Worm (Caenorhabditis elegans) whole organism, L4 larva: ENCODE data around the gene srh-42.
A peak's percentile ranks its signal among the peaks of the same experiment; 100 is the strongest.

Experiments used
- D1046.2 ChIP-seq: fragments of 200-800 bp; sonication (Bioruptor generic); IDR thresholded peaks from 2 replicates; pipeline ENCODE4 v1.3.6; 2022; ENCODE audit warnings: missing genetic modification characterization, missing compliant biosample characterization
- F10B5.3 ChIP-seq: sonication (generic microtip); optimal IDR thresholded peaks from 2 replicates; lab custom pipeline; 2016; ENCODE audit warnings: mild to moderate bottlenecking, missing genetic modification characterization, missing compliant biosample characterization
- F26F4.8 ChIP-seq: fragments of 200-800 bp; sonication (Bioruptor generic); conservative IDR thresholded peaks from 2 replicates; pipeline ENCODE4 v1.3.6; 2022; ENCODE audit warnings: missing genetic modification characterization, missing compliant biosample characterization
- F49E8.2 ChIP-seq: sonication (generic microtip); optimal IDR thresholded peaks from 2 replicates; lab custom pipeline; 2016; ENCODE audit warnings: missing compliant biosample characterization, mild to moderate bottlenecking, missing genetic modification characterization, borderline replicate concordance
- R02D3.7 ChIP-seq: fragments of 150-350 bp; sonication (generic microtip); optimal IDR thresholded peaks from 3 replicates; lab custom pipeline; 2014; ENCODE audit warnings: missing biosample characterization, missing genetic modification characterization
- T20F7.1 ChIP-seq: fragments of 200-800 bp; sonication (Bioruptor generic); optimal IDR thresholded peaks from 2 replicates; lab custom pipeline; 2018; ENCODE audit warnings: mild to moderate bottlenecking, missing genetic modification characterization, missing compliant biosample characterization
- T26A8.4 ChIP-seq: fragments of 200-800 bp; sonication (Bioruptor generic); IDR thresholded peaks from 2 replicates; pipeline ENCODE4 v1.3.6; 2022; ENCODE audit warnings: missing genetic modification characterization, missing compliant biosample characterization
- Y105C5A.15 ChIP-seq: fragments of 200-800 bp; sonication (Bioruptor generic); IDR thresholded peaks from 2 replicates; pipeline ENCODE4 v1.3.6; 2022; ENCODE audit warnings: missing genetic modification characterization, missing compliant biosample characterization
- attf-4 ChIP-seq: sonication (generic microtip); optimal IDR thresholded peaks from 3 replicates; lab custom pipeline; 2017; ENCODE audit warnings: missing biosample characterization, missing genetic modification characterization
- ceh-32 ChIP-seq: sonication (generic microtip); optimal IDR thresholded peaks from 2 replicates; lab custom pipeline; 2016; ENCODE audit warnings: mild to moderate bottlenecking, missing genetic modification characterization, missing compliant biosample characterization; ENCODE audit not compliant: poor library complexity
- ceh-44 ChIP-seq: fragments of 200-800 bp; sonication (Bioruptor generic); IDR thresholded peaks from 2 replicates; pipeline ENCODE4 v1.3.6; 2022; ENCODE audit warnings: missing genetic modification reagents, missing genetic modification characterization, missing compliant biosample characterization
- ceh-62 ChIP-seq: sonication (generic microtip); optimal IDR thresholded peaks from 2 replicates; lab custom pipeline; 2017; ENCODE audit warnings: missing biosample characterization, missing genetic modification characterization
- ces-1 ChIP-seq: fragments of 150-350 bp; sonication (generic microtip); optimal IDR thresholded peaks from 4 replicates; lab custom pipeline; 2014; ENCODE audit warnings: missing biosample characterization, missing genetic modification reagents, missing genetic modification characterization
- ctbp-1 ChIP-seq: fragments of 200-800 bp; sonication (Bioruptor generic); IDR thresholded peaks from 2 replicates; pipeline ENCODE4 v1.3.6; 2022; ENCODE audit warnings: missing genetic modification reagents, missing genetic modification characterization, missing compliant biosample characterization
- daf-12 ChIP-seq: fragments of 150-350 bp; optimal IDR thresholded peaks from 2 replicates; lab custom pipeline; 2014; ENCODE audit warnings: missing biosample characterization, missing genetic modification reagents, missing genetic modification characterization
- daf-16 ChIP-seq, 3 experiments: sonication (generic microtip); optimal IDR thresholded peaks; 2 replicates each; lab custom pipeline; 2016 to 2017; ENCODE audit warnings: missing genetic modification characterization in 3 of 3, missing genetic modification reagents in 3 of 3, mild to moderate bottlenecking in 2 of 3, missing compliant biosample characterization in 2 of 3, missing biosample characterization in 1 of 3, moderate library complexity in 1 of 3
- daf-8 ChIP-seq: fragments of 200-800 bp; sonication (Bioruptor generic); IDR thresholded peaks from 2 replicates; pipeline ENCODE4 v1.3.6; 2022; ENCODE audit warnings: missing genetic modification characterization, missing compliant biosample characterization
- dmd-6 ChIP-seq: fragments of 200-800 bp; sonication (Bioruptor generic); IDR thresholded peaks from 2 replicates; pipeline ENCODE4 v1.3.6; 2022; ENCODE audit warnings: missing genetic modification reagents, missing genetic modification characterization, missing compliant biosample characterization
- dmd-9 ChIP-seq: fragments of 200-800 bp; sonication (Bioruptor generic); IDR thresholded peaks from 2 replicates; pipeline ENCODE4 v1.3.6; 2022; ENCODE audit warnings: missing genetic modification reagents, missing genetic modification characterization, missing compliant biosample characterization
- dpl-1 ChIP-seq: fragments of 150-350 bp; optimal IDR thresholded peaks from 2 replicates; lab custom pipeline; 2014; ENCODE audit warnings: missing biosample characterization, missing genetic modification reagents, missing genetic modification characterization
- egl-27 ChIP-seq: sonication (generic microtip); optimal IDR thresholded peaks from 3 replicates; lab custom pipeline; 2017; ENCODE audit warnings: missing biosample characterization, missing genetic modification reagents, missing genetic modification characterization
- fos-1 ChIP-seq: fragments of 150-350 bp; optimal IDR thresholded peaks from 2 replicates; lab custom pipeline; 2014; ENCODE audit warnings: missing biosample characterization, missing genetic modification characterization
- hif-1 ChIP-seq, 2 experiments: sonication (generic microtip); optimal IDR thresholded peaks; 2 replicates each; lab custom pipeline; 2016 to 2017; ENCODE audit warnings: missing compliant biosample characterization in 2 of 2, missing genetic modification characterization in 2 of 2, missing genetic modification reagents in 2 of 2, missing genotype in 2 of 2, mild to moderate bottlenecking in 1 of 2
- hlh-11 ChIP-seq: fragments of 200-800 bp; sonication (Bioruptor generic); optimal IDR thresholded peaks from 2 replicates; lab custom pipeline; 2018; ENCODE audit warnings: mild to moderate bottlenecking, missing genetic modification characterization, missing compliant biosample characterization
- hlh-30 ChIP-seq: sonication (generic microtip); optimal IDR thresholded peaks from 2 replicates; lab custom pipeline; 2017; ENCODE audit warnings: antibody characterized with exemption, mild to moderate bottlenecking, missing genetic modification characterization, missing compliant biosample characterization; ENCODE audit not compliant: insufficient read depth
- lin-15B ChIP-seq: fragments of 150-350 bp; sonication (generic microtip); optimal IDR thresholded peaks from 3 replicates; lab custom pipeline; 2014; ENCODE audit warnings: missing biosample characterization, missing genetic modification characterization
- madf-5 ChIP-seq, 2 experiments: fragments of 200-800 bp; sonication (Bioruptor generic); IDR thresholded peaks; 2 replicates each; pipeline ENCODE4 v1.3.6; 2022; ENCODE audit warnings: missing compliant biosample characterization in 2 of 2, missing genetic modification characterization in 2 of 2
- madf-9 ChIP-seq: fragments of 200-800 bp; sonication (Bioruptor generic); conservative IDR thresholded peaks from 2 replicates; pipeline ENCODE4 v1.3.6; 2022; ENCODE audit warnings: missing genetic modification reagents, missing genetic modification characterization, missing compliant biosample characterization
- mdl-1 ChIP-seq, 2 experiments: fragments of 150-350 bp in 1 of 2; sonication (generic microtip) in 1 of 2; optimal IDR thresholded peaks; 2 replicates each; lab custom pipeline; 2014 to 2017; ENCODE audit warnings: missing biosample characterization in 2 of 2, missing genetic modification characterization in 2 of 2
- nhr-10 ChIP-seq: fragments of 150-350 bp; optimal IDR thresholded peaks from 2 replicates; lab custom pipeline; 2014; ENCODE audit warnings: missing biosample characterization, missing genetic modification characterization
- nhr-102 ChIP-seq: sonication (generic microtip); optimal IDR thresholded peaks from 2 replicates; lab custom pipeline; 2016; ENCODE audit warnings: mild to moderate bottlenecking, missing genetic modification characterization, moderate library complexity, missing compliant biosample characterization
- nhr-11 ChIP-seq: fragments of 150-350 bp; optimal IDR thresholded peaks from 2 replicates; lab custom pipeline; 2014; ENCODE audit warnings: missing biosample characterization, missing genetic modification characterization
- nhr-111 ChIP-seq: fragments of 200-800 bp; sonication (Bioruptor generic); optimal IDR thresholded peaks from 2 replicates; lab custom pipeline; 2018; ENCODE audit warnings: mild to moderate bottlenecking, missing genetic modification characterization, missing compliant biosample characterization
- nhr-41 ChIP-seq: fragments of 200-800 bp; sonication (Bioruptor generic); IDR thresholded peaks from 2 replicates; pipeline ENCODE4 v1.3.6; 2022; ENCODE audit warnings: missing genetic modification reagents, missing genetic modification characterization, missing compliant biosample characterization
- nhr-48 ChIP-seq: sonication (generic microtip); optimal IDR thresholded peaks from 2 replicates; lab custom pipeline; 2016; ENCODE audit warnings: mild to moderate bottlenecking, missing genetic modification characterization, missing compliant biosample characterization
- nhr-77 ChIP-seq: fragments of 150-350 bp; optimal IDR thresholded peaks from 2 replicates; lab custom pipeline; 2014; ENCODE audit warnings: missing biosample characterization, missing genetic modification characterization
- pha-4 ChIP-seq, 2 experiments: fragments of 150-350 bp in 1 of 2; fragments of 200-800 bp in 1 of 2; sonication (Bioruptor generic) in 1 of 2; IDR thresholded peaks in 1 of 2; optimal IDR thresholded peaks in 1 of 2; 2 replicates each; pipeline versions ENCODE4 v1.3.6 to Lab custom; 2014 to 2022; ENCODE audit warnings: missing genetic modification characterization in 2 of 2, missing genetic modification reagents in 2 of 2, missing biosample characterization in 1 of 2, missing compliant biosample characterization in 1 of 2
- php-3 ChIP-seq: fragments of 200-800 bp; sonication (Bioruptor generic); IDR thresholded peaks from 2 replicates; pipeline ENCODE4 v1.3.6; 2022; ENCODE audit warnings: missing genetic modification reagents, missing genetic modification characterization, missing compliant biosample characterization
- rbr-2 ChIP-seq: sonication (generic microtip); optimal IDR thresholded peaks from 2 replicates; lab custom pipeline; 2016; ENCODE audit warnings: missing genotype, missing genetic modification characterization, missing compliant biosample characterization
- saeg-2 ChIP-seq: fragments of 200-800 bp; sonication (Bioruptor generic); IDR thresholded peaks from 2 replicates; pipeline ENCODE4 v1.3.6; 2022; ENCODE audit warnings: missing genetic modification reagents, missing genetic modification characterization, missing compliant biosample characterization
- set-16 ChIP-seq: fragments of 200-800 bp; sonication (Bioruptor generic); IDR thresholded peaks from 2 replicates; pipeline ENCODE4 v1.3.6; 2022; ENCODE audit warnings: missing genetic modification reagents, missing genetic modification characterization, missing compliant biosample characterization
- spr-3 ChIP-seq: fragments of 200-800 bp; sonication (Bioruptor generic); optimal IDR thresholded peaks from 2 replicates; lab custom pipeline; 2018; ENCODE audit warnings: mild to moderate bottlenecking, missing genetic modification characterization, missing compliant biosample characterization
- tag-97 ChIP-seq: fragments of 200-800 bp; sonication (Bioruptor generic); IDR thresholded peaks from 2 replicates; pipeline ENCODE4 v1.3.6; 2022; ENCODE audit warnings: missing genetic modification characterization, missing compliant biosample characterization
- tra-1 ChIP-seq: fragments of 200-800 bp; sonication (Bioruptor generic); IDR thresholded peaks from 2 replicates; pipeline ENCODE4 v1.3.6; 2022; ENCODE audit warnings: missing genetic modification reagents, missing genetic modification characterization, missing compliant biosample characterization
- unc-130 ChIP-seq: sonication (generic microtip); optimal IDR thresholded peaks from 2 replicates; lab custom pipeline; 2016; ENCODE audit warnings: missing genetic modification reagents, missing genetic modification characterization, missing compliant biosample characterization
- unc-62 ChIP-seq, 3 experiments: fragments of 150-350 bp in 1 of 3; sonication (generic microtip); optimal IDR thresholded peaks in 2 of 3; peaks in 1 of 3; 1 replicate in 1 of 3; 2 replicates in 2 of 3; lab custom pipeline; 2014 to 2017; ENCODE audit warnings: missing biosample characterization in 3 of 3, missing genetic modification characterization in 3 of 3, missing genetic modification reagents in 3 of 3, missing genotype in 1 of 3
- zfp-2 ChIP-seq: sonication (generic microtip); optimal IDR thresholded peaks from 2 replicates; lab custom pipeline; 2016; ENCODE audit warnings: mild to moderate bottlenecking, missing genetic modification characterization, missing compliant biosample characterization
- ztf-11 ChIP-seq: fragments of 150-350 bp; optimal IDR thresholded peaks from 2 replicates; lab custom pipeline; 2014; ENCODE audit warnings: missing biosample characterization, missing genetic modification characterization

srh-42 gene

DNA sequence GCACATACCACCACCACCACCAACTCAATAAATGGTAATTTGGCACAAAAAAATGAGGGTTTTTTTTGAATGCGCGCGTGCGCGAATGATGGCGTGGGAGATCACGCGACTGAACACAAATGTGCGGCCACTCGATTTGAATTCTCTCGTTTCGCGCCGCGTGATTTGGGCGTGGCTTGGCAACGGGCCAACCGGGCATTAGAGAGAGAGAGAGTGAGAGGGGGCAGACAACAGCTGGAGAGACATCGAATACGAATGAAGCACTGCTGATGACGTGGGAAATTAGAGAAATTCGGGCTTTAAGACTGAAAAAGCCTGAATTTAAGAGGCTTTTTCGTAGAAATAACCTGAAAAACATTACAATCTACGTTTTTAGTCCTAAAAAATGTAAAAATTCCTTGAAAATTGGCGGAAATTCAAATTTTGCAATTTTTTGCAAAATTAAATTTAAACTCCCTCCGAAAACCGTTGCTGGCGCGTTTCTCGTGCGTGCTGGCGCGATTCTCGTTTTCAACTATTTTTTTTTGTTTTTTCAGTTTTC, 37.4 kb downstream of the srh-42 start (continued):
- peak; percentile 2 for TF ChIP-seq ceh-62 (tag; lab: Kevin White, UChicago)
- TF ChIP-seq lin-15B (tag; lab: Kevin White, UChicago) = peak; percentile 19
- 0 out of 2 replicates have a peak, but pooled peaks have one; percentile 13 for TF ChIP-seq nhr-41
- TF ChIP-seq set-16 (GFP tag; lab: Robert Waterston, UW) = peak; percentile 90
- peak; percentile 65 to 73 for TF ChIP-seq daf-16 (GFP tag; optimal IDR thresholded peaks at IDR 0.05; lab: Kevin White, UChicago)
- peak; percentile 56 for TF ChIP-seq daf-16 (tag; optimal IDR thresholded peaks at IDR 0.05; lab: Kevin White, UChicago)
- TF ChIP-seq ztf-11 (tag; lab: Kevin White, UChicago) = no peak
- peak; percentile 93 for TF ChIP-seq T26A8.4 (GFP tag; lab: Robert Waterston, UW)
- TF ChIP-seq F26F4.8 (GFP tag; lab: Robert Waterston, UW) = no peak
- no peak for TF ChIP-seq ceh-44 (GFP tag; lab: Robert Waterston, UW)
- TF ChIP-seq nhr-11 (tag; lab: Kevin White, UChicago) = peak; percentile 31
- peak; percentile 90 for TF ChIP-seq dmd-6 (GFP tag; lab: Robert Waterston, UW)
- TF ChIP-seq hlh-30 (tag; lab: Kevin White, UChicago) = peak; percentile 98
- peak; percentile 85 for TF ChIP-seq Y105C5A.15
- peak; percentile 53 for TF ChIP-seq nhr-111 (GFP tag; lab: Kevin White, UChicago)
- peak; percentile 60 for TF ChIP-seq madf-9 (GFP tag; lab: Robert Waterston, UW)
- peak in 1 of 2 experiments; percentile 99 for TF ChIP-seq unc-62 (GFP tag; optimal IDR thresholded peaks at IDR 0.05 in 1 of 2; lab: Kevin White, UChicago)
- TF ChIP-seq unc-62 (tag; optimal IDR thresholded peaks at IDR 0.05; lab: Kevin White, UChicago) = peak; percentile 5
- TF ChIP-seq F10B5.3 (tag; lab: Kevin White, UChicago) = peak; percentile 84
- TF ChIP-seq dpl-1 (GFP tag; lab: Kevin White, UChicago) = peak; percentile 97
- no peak for TF ChIP-seq ces-1 (GFP tag; lab: Kevin White, UChicago)
- peak; percentile 69; the same call in 1 of the 2 replicates for TF ChIP-seq tra-1 (GFP tag; lab: Robert Waterston, UW)
- TF ChIP-seq mdl-1 (tag; optimal IDR thresholded peaks at IDR 0.05; lab: Kevin White, UChicago) = peak; percentile 82 to 96
- 0 out of 2 replicates have a peak, but pooled peaks have one; percentile 40 for TF ChIP-seq saeg-2 (GFP tag; lab: Robert Waterston, UW)
- TF ChIP-seq nhr-102 (tag; lab: Kevin White, UChicago) = peak; percentile 95
- TF ChIP-seq zfp-2 (tag; lab: Kevin White, UChicago) = peak; percentile 75
- no peak for TF ChIP-seq daf-12 (tag; lab: Kevin White, UChicago)
- peak; percentile 29 for TF ChIP-seq ceh-32
- peak; percentile 86 for TF ChIP-seq spr-3 (GFP tag; lab: Kevin White, UChicago)
- TF ChIP-seq madf-5 (GFP tag; IDR thresholded peaks at IDR 0.05; lab: Robert Waterston, UW) = peak; percentile 27 to 48; a peak in 1 of 4 replicates
- TF ChIP-seq daf-8 (GFP tag; lab: Robert Waterston, UW) = peak; percentile 29; the same call in 1 of the 2 replicates
- TF ChIP-seq egl-27 (tag; lab: Kevin White, UChicago) = no peak
- TF ChIP-seq attf-4 = no peak
- TF ChIP-seq pha-4 (GFP tag; IDR thresholded peaks at IDR 0.05; lab: Robert Waterston, UW) = peak; percentile 91
- peak; percentile 26 for TF ChIP-seq pha-4 (tag; optimal IDR thresholded peaks at IDR 0.05; lab: Kevin White, UChicago)
- peak; percentile 80 for TF ChIP-seq ctbp-1
- peak; percentile 63 for TF ChIP-seq unc-130 (GFP tag; lab: Kevin White, UChicago)
- peak; percentile 64 for TF ChIP-seq fos-1 (tag; lab: Kevin White, UChicago)
- TF ChIP-seq D1046.2 (GFP tag; lab: Robert Waterston, UW) = 0 out of 2 replicates have a peak, but pooled peaks have one; percentile 13
- peak; percentile 94 for TF ChIP-seq nhr-48 (tag; lab: Kevin White, UChicago)
- TF ChIP-seq R02D3.7 (tag; lab: Kevin White, UChicago) = no peak
- TF ChIP-seq php-3 (GFP tag; lab: Robert Waterston, UW) = peak; percentile 60; the same call in 1 of the 2 replicates
- peak; percentile 95 for TF ChIP-seq nhr-77
- no peak for TF ChIP-seq tag-97 (GFP tag; lab: Robert Waterston, UW)
- TF ChIP-seq hif-1 (tag; optimal IDR thresholded peaks at IDR 0.05; lab: Kevin White, UChicago) = peak; percentile 71 to 93
- TF ChIP-seq hlh-11 (tag; lab: Kevin White, UChicago) = peak; percentile 99
- TF ChIP-seq nhr-10 (tag; lab: Kevin White, UChicago) = peak; percentile 48
- TF ChIP-seq F49E8.2 (tag; lab: Kevin White, UChicago) = peak; percentile 66
- TF ChIP-seq rbr-2 (tag; lab: Kevin White, UChicago) = peak; percentile 96
- TF ChIP-seq dmd-9 (GFP tag; lab: Robert Waterston, UW) = no peak
- peak; percentile 88 for TF ChIP-seq T20F7.1 (GFP tag; lab: Kevin White, UChicago)
